Worm (Caenorhabditis elegans): Measurements from ENCODE around the gene chtb-1.
A peak's percentile ranks its signal among the peaks of the same experiment; 100 is the strongest.

Gene chtb-1

DNA sequence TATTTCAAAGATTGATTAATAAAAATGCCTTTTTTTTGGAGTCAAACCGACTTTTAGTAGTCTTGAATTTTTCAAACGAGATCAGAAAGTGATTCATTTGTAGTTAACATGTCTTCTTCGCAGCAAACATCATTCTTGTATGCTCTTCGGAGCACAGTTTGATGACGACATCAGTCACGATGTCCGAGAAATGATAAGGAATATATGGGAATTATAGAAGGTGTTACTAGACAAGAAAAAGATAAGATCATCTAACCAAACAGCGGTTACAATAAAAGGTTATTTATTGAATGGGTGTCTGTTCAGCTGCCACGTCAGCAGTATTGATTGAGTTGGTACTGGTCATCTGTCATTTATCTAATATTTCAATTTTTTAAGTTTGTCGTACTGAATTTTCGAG is 11.1 kb upstream of the chtb-1 start:
- no peak for TF ChIP-seq nhr-42 (GFP tag; IDR thresholded peaks at IDR 0.05)
- TF ChIP-seq dmd-6 (GFP tag; IDR thresholded peaks at IDR 0.05): peak; percentile 29; the same call in 1 of the 2 replicates
- TF ChIP-seq egl-43 (GFP tag; IDR thresholded peaks at IDR 0.05): no peak
- no peak for TF ChIP-seq spr-3 (GFP tag; optimal IDR thresholded peaks at IDR 0.05)
- no peak for TF ChIP-seq php-3 (GFP tag; IDR thresholded peaks at IDR 0.05)
- TF ChIP-seq dmd-9 (GFP tag; IDR thresholded peaks at IDR 0.05): no peak
- TF ChIP-seq unc-62 (GFP tag; optimal IDR thresholded peaks at IDR 0.05 in 1 of 2): peak in 1 of 2 experiments; percentile 83
- no peak for TF ChIP-seq unc-62 (tag; optimal IDR thresholded peaks at IDR 0.05)
- peak; percentile 65 for TF ChIP-seq nhr-28 (tag; optimal IDR thresholded peaks at IDR 0.05)
- TF ChIP-seq skn-1 (tag; optimal IDR thresholded peaks at IDR 0.05): no peak
- no peak for TF ChIP-seq zip-2 (tag; optimal IDR thresholded peaks at IDR 0.05)
- TF ChIP-seq lin-38 (GFP tag; IDR thresholded peaks at IDR 0.05): no peak
- no peak for TF ChIP-seq fkh-10 (GFP tag; optimal IDR thresholded peaks at IDR 0.05)
- TF ChIP-seq snpc-1.2 (GFP tag; IDR thresholded peaks at IDR 0.05): no peak
- TF ChIP-seq mxl-3 (GFP tag; optimal IDR thresholded peaks at IDR 0.05): no peak
- no peak for TF ChIP-seq ceh-20 (GFP tag; IDR thresholded peaks at IDR 0.05)
- no peak for TF ChIP-seq snpc-4 (tag; optimal IDR thresholded peaks at IDR 0.05)
- TF ChIP-seq daf-8 (GFP tag; IDR thresholded peaks at IDR 0.05): no peak
- no peak for TF ChIP-seq set-16 (GFP tag; IDR thresholded peaks at IDR 0.05)
- TF ChIP-seq F10B5.3 (tag; optimal IDR thresholded peaks at IDR 0.05): no peak
- no peak for TF ChIP-seq saeg-2 (GFP tag; IDR thresholded peaks at IDR 0.05)
- no peak for TF ChIP-seq mdt-29 (GFP tag; IDR thresholded peaks at IDR 0.05)
- TF ChIP-seq ztf-11 (tag; optimal IDR thresholded peaks at IDR 0.05): no peak
- no peak for TF ChIP-seq dpl-1 (GFP tag; optimal IDR thresholded peaks at IDR 0.05)

DNA sequence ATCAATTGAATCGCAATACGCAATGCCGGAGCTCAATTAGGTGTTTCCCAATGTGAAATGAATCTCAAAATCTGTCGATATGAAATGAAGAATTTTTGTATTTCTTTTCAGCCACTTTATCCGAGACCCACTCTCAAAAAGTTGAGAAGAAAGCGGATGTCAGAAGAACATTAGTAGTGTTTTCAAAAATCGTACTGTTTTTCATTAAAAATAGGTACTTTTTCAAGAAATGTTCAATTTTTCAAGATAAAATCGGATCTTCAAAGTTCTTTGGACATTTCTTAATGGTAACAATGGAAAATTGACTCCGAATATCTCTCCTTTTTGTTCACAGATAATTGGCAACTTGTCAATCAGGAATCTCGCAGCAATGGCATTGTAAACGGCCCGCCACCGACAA is 6.0 kb upstream of the chtb-1 start, which contains the start of gene flp-25:
Gene flp-25, plus strand, starts transcription at position 301 of the 400 bp plus-strand sequence.
- TF ChIP-seq tag-97 (GFP tag; IDR thresholded peaks at IDR 0.05): no peak
- TF ChIP-seq aha-1 (tag): peak; percentile 80

DNA sequence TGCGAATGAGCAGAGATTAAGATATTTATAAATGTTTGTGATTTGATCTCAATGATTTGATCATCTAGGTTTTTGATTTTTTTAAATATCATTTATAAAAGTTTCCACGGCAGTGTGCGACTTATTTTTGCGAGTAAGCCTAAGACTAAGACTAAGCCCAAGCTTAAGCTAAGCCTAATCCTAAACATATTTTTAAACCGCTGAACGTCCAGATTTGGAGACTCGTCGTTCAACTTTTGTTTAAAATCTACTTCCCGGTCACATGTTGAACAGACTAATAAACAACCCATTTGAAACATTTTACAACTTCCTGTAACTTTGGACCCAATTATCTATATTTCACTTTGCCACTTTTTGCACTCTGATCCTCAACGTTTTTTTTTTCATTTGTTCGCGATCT is 3.8 kb upstream of the chtb-1 start, which contains the start of gene K04H4.5:
Gene K04H4.5, plus strand, starts transcription at position 301 of the 400 bp plus-strand sequence.
- TF ChIP-seq F44E2.7 (GFP tag; IDR thresholded peaks at IDR 0.05): no peak
- no peak for TF ChIP-seq D1046.2 (GFP tag; IDR thresholded peaks at IDR 0.05)
- no peak for TF ChIP-seq nhr-28 (tag; optimal IDR thresholded peaks at IDR 0.05)
- no peak for TF ChIP-seq jun-1 (tag; optimal IDR thresholded peaks at IDR 0.05)
- no peak for TF ChIP-seq mep-1 (tag; optimal IDR thresholded peaks at IDR 0.05)
- no peak for TF ChIP-seq nhr-41 (GFP tag; IDR thresholded peaks at IDR 0.05)
- TF ChIP-seq Y75B8A.6 (GFP tag; IDR thresholded peaks at IDR 0.05): no peak
- TF ChIP-seq nhr-11 (tag; optimal IDR thresholded peaks at IDR 0.05): no peak
- no peak for TF ChIP-seq mdt-29 (GFP tag; IDR thresholded peaks at IDR 0.05)
- TF ChIP-seq unc-130 (GFP tag; optimal IDR thresholded peaks at IDR 0.05): no peak
- no peak for TF ChIP-seq dmd-9 (GFP tag; IDR thresholded peaks at IDR 0.05)
- no peak for TF ChIP-seq lin-15B (tag; optimal IDR thresholded peaks at IDR 0.05)
- TF ChIP-seq mxl-2 (GFP tag; conservative IDR thresholded peaks at IDR 0.05): no peak
- no peak for TF ChIP-seq lin-1 (GFP tag; IDR thresholded peaks at IDR 0.05)

DNA sequence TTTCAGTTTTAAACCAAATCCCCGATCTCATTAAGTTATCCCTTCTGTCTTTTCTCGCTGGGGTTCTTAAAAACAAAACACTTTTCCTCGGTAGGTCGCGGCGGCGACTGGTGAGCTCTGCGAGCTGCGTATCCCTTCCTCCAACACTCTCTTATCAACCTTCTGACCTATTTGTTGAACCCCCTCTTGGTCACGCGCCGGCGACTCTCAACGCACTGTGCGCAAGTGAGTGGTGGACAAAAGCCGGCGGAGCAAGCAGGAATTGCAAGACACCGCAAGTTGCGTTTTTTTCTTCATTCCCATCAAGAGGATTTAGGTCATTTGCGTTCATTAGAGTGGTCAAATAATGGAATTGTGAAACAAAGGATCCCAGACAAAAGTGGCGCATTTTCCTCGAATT is 1.4 kb downstream of the chtb-1 start:
- TF ChIP-seq lir-3 (tag; optimal IDR thresholded peaks at IDR 0.05) (no peak), hlh-30 (tag; optimal IDR thresholded peaks at IDR 0.05; ENCODE audit: insufficient read depth) (peak; percentile 79), hlh-11 (tag; optimal IDR thresholded peaks at IDR 0.05) (peak; percentile 26), Y75B8A.6 (GFP tag; IDR thresholded peaks at IDR 0.05) (no peak), spr-3 (GFP tag; optimal IDR thresholded peaks at IDR 0.05) (no peak), php-3 (GFP tag; IDR thresholded peaks at IDR 0.05) (no peak), ztf-11 (tag; optimal IDR thresholded peaks at IDR 0.05) (no peak), ceh-20 (GFP tag; IDR thresholded peaks at IDR 0.05) (no peak), set-16 (GFP tag; IDR thresholded peaks at IDR 0.05) (peak; percentile 53)

Data from whole organism, L4 larva.